Worm (Caenorhabditis elegans) whole organism, L3 larva: ENCODE data around the gene rpl-10.

Source experiments
- R02D3.7 ChIP-seq: fragments of 150-350 bp; optimal IDR thresholded peaks from 2 replicates; lab custom pipeline; 2014; ENCODE audit warnings: missing biosample characterization, missing genetic modification characterization
- ama-1 ChIP-seq: fragments of 150-350 bp; optimal IDR thresholded peaks from 2 replicates; lab custom pipeline; 2018
- ceh-16 ChIP-seq: sonication (generic microtip); optimal IDR thresholded peaks from 2 replicates; lab custom pipeline; 2017; ENCODE audit warnings: missing biosample characterization, missing genetic modification characterization
- ceh-28 ChIP-seq: fragments of 150-350 bp; optimal IDR thresholded peaks from 2 replicates; lab custom pipeline; 2014; ENCODE audit warnings: missing biosample characterization, missing genetic modification reagents, missing genetic modification characterization
- ceh-82 ChIP-seq: fragments of 150-350 bp; optimal IDR thresholded peaks from 2 replicates; lab custom pipeline; 2014; ENCODE audit warnings: missing biosample characterization, missing genetic modification characterization
- ceh-9 ChIP-seq: sonication (generic microtip); optimal IDR thresholded peaks from 2 replicates; lab custom pipeline; 2018; ENCODE audit warnings: missing biosample characterization, missing genetic modification characterization
- daf-12 ChIP-seq: fragments of 150-350 bp; optimal IDR thresholded peaks from 2 replicates; lab custom pipeline; 2014; ENCODE audit warnings: missing biosample characterization, missing genetic modification reagents, missing genetic modification characterization
- egl-27 ChIP-seq: sonication (generic microtip); optimal IDR thresholded peaks from 4 replicates; lab custom pipeline; 2017; ENCODE audit warnings: missing biosample characterization, missing genetic modification reagents, missing genetic modification characterization
- egl-5 ChIP-seq: fragments of 150-350 bp; optimal IDR thresholded peaks from 2 replicates; lab custom pipeline; 2017; ENCODE audit warnings: missing biosample characterization, missing genetic modification reagents, missing genetic modification characterization, inconsistent platforms
- elt-1 ChIP-seq: fragments of 150-350 bp; optimal IDR thresholded peaks from 2 replicates; lab custom pipeline; 2014; ENCODE audit warnings: missing biosample characterization, missing genetic modification characterization
- elt-2 ChIP-seq: sonication (generic microtip); optimal IDR thresholded peaks from 2 replicates; lab custom pipeline; 2016; ENCODE audit warnings: missing genetic modification reagents, mild to moderate bottlenecking, missing genetic modification characterization, missing compliant biosample characterization
- fkh-10 ChIP-seq: sonication (generic microtip); optimal IDR thresholded peaks from 2 replicates; lab custom pipeline; 2017; ENCODE audit warnings: missing biosample characterization, missing genetic modification reagents, missing genetic modification characterization
- fkh-2 ChIP-seq: fragments of 150-350 bp; optimal IDR thresholded peaks from 2 replicates; lab custom pipeline; 2014; ENCODE audit warnings: missing biosample characterization, missing genetic modification reagents, missing genetic modification characterization
- fos-1 ChIP-seq: fragments of 150-350 bp; optimal IDR thresholded peaks from 2 replicates; lab custom pipeline; 2014; ENCODE audit warnings: missing biosample characterization, missing genetic modification characterization
- hmg-11 ChIP-seq: sonication (generic microtip); optimal IDR thresholded peaks from 2 replicates; lab custom pipeline; 2016; ENCODE audit warnings: missing genetic modification characterization, missing compliant biosample characterization
- jun-1 ChIP-seq: fragments of 150-350 bp; optimal IDR thresholded peaks from 2 replicates; lab custom pipeline; 2014; ENCODE audit warnings: missing biosample characterization, missing genetic modification reagents, missing genetic modification characterization
- lin-15B ChIP-seq: fragments of 150-350 bp; optimal IDR thresholded peaks from 2 replicates; lab custom pipeline; 2014; ENCODE audit warnings: missing biosample characterization, missing genetic modification characterization
- lin-39 ChIP-seq: fragments of 150-350 bp; optimal IDR thresholded peaks from 2 replicates; lab custom pipeline; 2018; ENCODE audit warnings: missing biosample characterization, missing genetic modification reagents, missing genetic modification characterization
- lsy-12 ChIP-seq: sonication (generic microtip); optimal IDR thresholded peaks from 2 replicates; lab custom pipeline; 2016; ENCODE audit warnings: mild to moderate bottlenecking, missing genetic modification characterization, missing compliant biosample characterization
- mdl-1 ChIP-seq: fragments of 150-350 bp; optimal IDR thresholded peaks from 2 replicates; lab custom pipeline; 2014; ENCODE audit warnings: missing biosample characterization, missing genetic modification characterization
- mml-1 ChIP-seq: fragments of 150-350 bp; sonication (generic microtip); optimal IDR thresholded peaks from 3 replicates; lab custom pipeline; 2014; ENCODE audit warnings: missing biosample characterization, missing genetic modification characterization
- nfya-1 ChIP-seq: sonication (generic microtip); optimal IDR thresholded peaks from 2 replicates; lab custom pipeline; 2017; ENCODE audit warnings: missing genetic modification characterization, mild to moderate bottlenecking, missing compliant biosample characterization, antibody characterized with exemption, moderate library complexity; ENCODE audit not compliant: insufficient read depth
- nhr-11 ChIP-seq: fragments of 150-350 bp; optimal IDR thresholded peaks from 2 replicates; lab custom pipeline; 2014; ENCODE audit warnings: missing biosample characterization, missing genetic modification characterization
- nhr-12 ChIP-seq: fragments of 150-350 bp; optimal IDR thresholded peaks from 2 replicates; lab custom pipeline; 2014; ENCODE audit warnings: missing biosample characterization, missing genetic modification characterization
- nhr-23 ChIP-seq: fragments of 150-350 bp; optimal IDR thresholded peaks from 2 replicates; lab custom pipeline; 2014; ENCODE audit warnings: missing biosample characterization, missing genetic modification reagents, missing genetic modification characterization
- nhr-237 ChIP-seq: fragments of 150-350 bp; optimal IDR thresholded peaks from 2 replicates; lab custom pipeline; 2014; ENCODE audit warnings: missing biosample characterization, missing genetic modification characterization
- nhr-25 ChIP-seq: sonication (generic microtip); optimal IDR thresholded peaks from 2 replicates; lab custom pipeline; 2017; ENCODE audit warnings: missing biosample characterization, missing genetic modification characterization
- nhr-28 ChIP-seq: fragments of 150-350 bp; optimal IDR thresholded peaks from 2 replicates; lab custom pipeline; 2014; ENCODE audit warnings: missing biosample characterization, missing genetic modification characterization
- nhr-43 ChIP-seq: sonication (generic microtip); optimal IDR thresholded peaks from 2 replicates; lab custom pipeline; 2016; ENCODE audit warnings: mild to moderate bottlenecking, missing genetic modification characterization, missing compliant biosample characterization; ENCODE audit not compliant: poor library complexity, severe bottlenecking
- nhr-67 ChIP-seq: fragments of 150-350 bp; optimal IDR thresholded peaks from 2 replicates; lab custom pipeline; 2014; ENCODE audit warnings: missing biosample characterization, missing genetic modification characterization
- nhr-76 ChIP-seq: fragments of 150-350 bp; sonication (generic microtip); optimal IDR thresholded peaks from 5 replicates; lab custom pipeline; 2014; ENCODE audit warnings: missing biosample characterization, missing genetic modification characterization
- nhr-77 ChIP-seq: fragments of 150-350 bp; optimal IDR thresholded peaks from 2 replicates; lab custom pipeline; 2014; ENCODE audit warnings: missing biosample characterization, missing genetic modification characterization
- pha-4 ChIP-seq: fragments of 150-350 bp; optimal IDR thresholded peaks from 2 replicates; lab custom pipeline; 2014; ENCODE audit warnings: missing biosample characterization, missing genetic modification reagents, missing genetic modification characterization
- pqm-1 ChIP-seq: fragments of 150-350 bp; optimal IDR thresholded peaks from 2 replicates; lab custom pipeline; 2017; ENCODE audit warnings: missing biosample characterization, missing genetic modification characterization, inconsistent platforms
- sea-2 ChIP-seq: fragments of 150-350 bp; sonication (generic microtip); optimal IDR thresholded peaks from 4 replicates; lab custom pipeline; 2014; ENCODE audit warnings: missing biosample characterization, missing genetic modification reagents, missing genetic modification characterization
- skn-1 ChIP-seq: fragments of 150-350 bp; optimal IDR thresholded peaks from 2 replicates; lab custom pipeline; 2014; ENCODE audit warnings: missing biosample characterization, missing genetic modification characterization
- snpc-4 ChIP-seq: fragments of 150-350 bp; optimal IDR thresholded peaks from 2 replicates; lab custom pipeline; 2014; ENCODE audit warnings: missing biosample characterization, missing genetic modification characterization
- tbx-2 ChIP-seq: sonication (generic microtip); optimal IDR thresholded peaks from 2 replicates; lab custom pipeline; 2016; ENCODE audit warnings: mild to moderate bottlenecking, missing genetic modification characterization, missing compliant biosample characterization
- unc-62 ChIP-seq: fragments of 150-350 bp; sonication (generic microtip); optimal IDR thresholded peaks from 4 replicates; lab custom pipeline; 2014; ENCODE audit warnings: missing biosample characterization, missing genetic modification reagents, missing genetic modification characterization
- zag-1 ChIP-seq: fragments of 150-350 bp; optimal IDR thresholded peaks from 2 replicates; lab custom pipeline; 2014; ENCODE audit warnings: missing biosample characterization, missing genetic modification characterization
- ztf-11 ChIP-seq: fragments of 150-350 bp; optimal IDR thresholded peaks from 2 replicates; lab custom pipeline; 2014; ENCODE audit warnings: missing biosample characterization, missing genetic modification characterization
- ztf-4 ChIP-seq: fragments of 150-350 bp; optimal IDR thresholded peaks from 2 replicates; lab custom pipeline; 2014; ENCODE audit warnings: missing biosample characterization, missing genetic modification characterization

Gene rpl-10

ce11 chrII:8116159-8116558 lies 27.5 kb upstream of the rpl-10 start, which contains the start of gene unc-105:
Gene unc-105 (plus strand): TSS chrII:8116459.
- TF ChIP-seq ceh-16 (tag; lab: Kevin White, UChicago) (no peak), ceh-9 (tag; lab: Kevin White, UChicago) (no peak), nhr-12 (tag; lab: Kevin White, UChicago) (no peak), jun-1 (no peak), lin-15B (tag; lab: Kevin White, UChicago) (no peak), mdl-1 (tag; lab: Kevin White, UChicago) (no peak), nhr-237 (tag; lab: Kevin White, UChicago) (no peak), ceh-82 (no peak), R02D3.7 (no peak), egl-27 (tag; lab: Kevin White, UChicago) (no peak), nhr-28 (tag; lab: Kevin White, UChicago) (no peak), ztf-11 (tag; lab: Kevin White, UChicago) (no peak), skn-1 (tag; lab: Kevin White, UChicago) (no peak), elt-1 (tag; lab: Kevin White, UChicago) (no peak), snpc-4 (tag; lab: Kevin White, UChicago) (no peak), elt-2 (tag; lab: Kevin White, UChicago) (no peak), zag-1 (tag; lab: Kevin White, UChicago) (no peak), unc-62 (no peak), pqm-1 (tag; lab: Kevin White, UChicago) (no peak)

ce11 chrII:8117426-8117825 lies 26.3 kb upstream of the rpl-10 start:
- TF ChIP-seq nfya-1 (tag; lab: Kevin White, UChicago): peak; percentile 74
- no peak for TF ChIP-seq R02D3.7

- no peak for TF ChIP-seq fkh-2 (tag; lab: Kevin White, UChicago)
- no peak for TF ChIP-seq daf-12 (tag; lab: Kevin White, UChicago)
- TF ChIP-seq skn-1 (tag; lab: Kevin White, UChicago): peak; percentile 42
- TF ChIP-seq ztf-4 (tag; lab: Kevin White, UChicago): no peak
- TF ChIP-seq sea-2 (GFP tag; lab: Kevin White, UChicago): no peak
- TF ChIP-seq nhr-12 (tag; lab: Kevin White, UChicago): no peak
- TF ChIP-seq nhr-77 (tag; lab: Kevin White, UChicago): no peak
- TF ChIP-seq pha-4 (tag; lab: Kevin White, UChicago): peak; percentile 93
- TF ChIP-seq mml-1: no peak
- TF ChIP-seq R02D3.7: no peak
- TF ChIP-seq pqm-1 (tag; lab: Kevin White, UChicago): peak; percentile 31
- TF ChIP-seq nhr-11 (tag; lab: Kevin White, UChicago): no peak
- no peak for TF ChIP-seq ceh-16 (tag; lab: Kevin White, UChicago)
- TF ChIP-seq tbx-2 (tag; lab: Kevin White, UChicago): no peak
- no peak for TF ChIP-seq fkh-10 (GFP tag; lab: Kevin White, UChicago)
- TF ChIP-seq lin-15B (tag; lab: Kevin White, UChicago): peak; percentile 71
- peak; percentile 46 for TF ChIP-seq nhr-43
- no peak for TF ChIP-seq nhr-237 (tag; lab: Kevin White, UChicago)
- TF ChIP-seq ztf-11 (tag; lab: Kevin White, UChicago): no peak
- no peak for TF ChIP-seq unc-62
- TF ChIP-seq nhr-67 (tag; lab: Kevin White, UChicago): no peak
- peak; percentile 60 for TF ChIP-seq snpc-4 (tag; lab: Kevin White, UChicago)
- peak; percentile 21 for TF ChIP-seq lin-39 (tag; lab: Kevin White, UChicago)
- peak; percentile 1 for TF ChIP-seq lsy-12 (tag; lab: Kevin White, UChicago)
- peak; percentile 48 for TF ChIP-seq elt-2 (tag; lab: Kevin White, UChicago)
- TF ChIP-seq egl-5: peak; percentile 8
- no peak for TF ChIP-seq fos-1 (tag; lab: Kevin White, UChicago)
- peak; percentile 68 for TF ChIP-seq hmg-11 (tag; lab: Kevin White, UChicago)
- TF ChIP-seq nhr-23: peak; percentile 59
- TF ChIP-seq ceh-28: no peak
- TF ChIP-seq nfya-1 (tag; lab: Kevin White, UChicago): peak; percentile 96
- no peak for TF ChIP-seq jun-1
- TF ChIP-seq nhr-25 (tag; lab: Kevin White, UChicago): peak; percentile 29
- TF ChIP-seq ama-1 (lab: Kevin White, UChicago): peak; percentile 54
- no peak for TF ChIP-seq nhr-76 (tag; lab: Kevin White, UChicago)
Measured at ce11 chrII:8124867-8125266, 18.8 kb upstream of the rpl-10 start, which contains the start of gene ire-1. Gene ire-1 (minus strand): TSS chrII:8124910.
